Worm (Caenorhabditis elegans): Measurements from ENCODE around the gene D2096.7.

The D2096.7 gene

DNA sequence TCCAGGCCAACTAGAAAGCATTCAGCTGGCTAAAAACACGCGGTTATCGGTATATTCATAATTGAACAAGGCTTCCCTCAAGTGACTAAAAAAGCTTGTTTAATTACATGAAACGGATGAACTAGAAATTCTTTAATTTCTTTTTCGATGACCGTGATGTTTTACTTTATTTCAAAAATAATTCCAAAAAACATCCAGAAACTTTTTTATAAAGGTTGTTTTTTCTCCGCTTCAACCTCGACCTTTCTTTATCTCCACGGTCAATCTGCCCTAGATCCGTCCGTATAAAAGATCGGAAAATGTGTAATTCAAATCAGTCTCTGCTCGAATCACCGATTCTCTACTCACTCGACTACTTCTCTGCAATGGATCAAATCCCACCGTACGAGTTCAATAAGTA lies 31.9 kb downstream of the D2096.7 start, which contains the start of gene F17E9.5:
TSS of gene F17E9.5 (plus strand) at position 301 of the 400 bp plus-strand sequence.
- TF ChIP-seq ztf-16 (tag; optimal IDR thresholded peaks at IDR 0.05) (no peak), C38D4.7 (GFP tag; optimal IDR thresholded peaks at IDR 0.05) (no peak), ama-1 (optimal IDR thresholded peaks at IDR 0.05) (no peak), pha-2 (tag; optimal IDR thresholded peaks at IDR 0.05) (no peak), ceh-30 (tag; optimal IDR thresholded peaks at IDR 0.05) (no peak), unc-3 (GFP tag; conservative IDR thresholded peaks at IDR 0.05) (no peak), unc-3 (tag; optimal IDR thresholded peaks at IDR 0.05) (no peak), ets-4 (tag; optimal IDR thresholded peaks at IDR 0.05) (no peak), fkh-6 (tag; optimal IDR thresholded peaks at IDR 0.05) (no peak)

DNA sequence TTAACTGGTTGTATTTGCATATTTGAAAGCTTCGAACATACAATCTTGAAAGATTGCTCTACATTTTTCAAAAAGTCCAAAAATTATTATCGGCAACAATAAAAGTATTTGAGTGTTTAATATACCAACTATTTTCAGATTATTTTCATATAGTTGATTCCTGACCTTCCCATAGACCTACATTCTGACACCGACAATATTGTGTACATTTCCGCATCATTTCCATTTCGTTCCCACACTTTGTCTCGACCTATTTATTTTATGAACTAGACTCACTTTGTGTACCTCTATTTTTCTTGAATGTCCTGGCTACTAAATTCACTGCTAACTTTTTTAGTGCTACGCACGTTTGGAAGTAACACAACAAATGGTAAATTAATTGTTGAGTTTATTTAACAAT lies 35.0 kb downstream of the D2096.7 start, which contains the start of gene lgc-5:
TSS of gene lgc-5 (plus strand) at position 301 of the 400 bp plus-strand sequence.
- TF ChIP-seq ceh-48 (tag; optimal IDR thresholded peaks at IDR 0.05) (no peak), npax-4 (tag; optimal IDR thresholded peaks at IDR 0.05) (no peak), ceh-14 (tag; optimal IDR thresholded peaks at IDR 0.05) (no peak), elt-2 (tag; optimal IDR thresholded peaks at IDR 0.05) (no peak), nhr-11 (tag; optimal IDR thresholded peaks at IDR 0.05) (no peak), odd-2 (tag; optimal IDR thresholded peaks at IDR 0.05) (no peak), pax-1 (tag; optimal IDR thresholded peaks at IDR 0.05) (no peak), K02D7.2 (tag; optimal IDR thresholded peaks at IDR 0.05) (no peak), unc-86 (tag; optimal IDR thresholded peaks at IDR 0.05) (no peak), ceh-9 (tag; optimal IDR thresholded peaks at IDR 0.05) (no peak), sdc-2 (tag; optimal IDR thresholded peaks at IDR 0.05) (no peak), unc-42 (tag; optimal IDR thresholded peaks at IDR 0.05) (no peak), sox-4 (tag; optimal IDR thresholded peaks at IDR 0.05) (no peak), C38D4.7 (GFP tag; optimal IDR thresholded peaks at IDR 0.05) (no peak), che-1 (tag; optimal IDR thresholded peaks at IDR 0.05) (no peak)

DNA sequence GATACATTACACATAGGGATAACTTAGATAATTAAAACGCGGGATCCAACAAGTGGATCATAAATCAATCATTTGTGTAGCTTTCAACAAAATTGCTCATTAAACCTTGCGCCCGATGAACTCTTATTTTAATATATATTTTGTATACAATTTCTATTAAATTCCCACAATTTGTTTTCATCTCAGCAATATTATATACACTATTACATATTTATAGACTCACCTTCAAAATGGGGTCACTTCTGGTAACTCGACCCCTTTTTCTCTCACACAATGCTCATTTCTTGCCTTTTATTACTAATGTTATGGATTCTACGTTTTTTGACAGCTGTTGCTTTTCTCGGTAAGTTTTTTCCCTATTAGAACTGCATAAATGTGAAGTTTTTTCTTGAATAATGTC lies 37.8 kb downstream of the D2096.7 start, which contains the start of gene lgc-6:
TSS of gene lgc-6 (plus strand) at position 301 of the 400 bp plus-strand sequence.
- TF ChIP-seq ceh-2 (tag; optimal IDR thresholded peaks at IDR 0.05): no peak

DNA sequence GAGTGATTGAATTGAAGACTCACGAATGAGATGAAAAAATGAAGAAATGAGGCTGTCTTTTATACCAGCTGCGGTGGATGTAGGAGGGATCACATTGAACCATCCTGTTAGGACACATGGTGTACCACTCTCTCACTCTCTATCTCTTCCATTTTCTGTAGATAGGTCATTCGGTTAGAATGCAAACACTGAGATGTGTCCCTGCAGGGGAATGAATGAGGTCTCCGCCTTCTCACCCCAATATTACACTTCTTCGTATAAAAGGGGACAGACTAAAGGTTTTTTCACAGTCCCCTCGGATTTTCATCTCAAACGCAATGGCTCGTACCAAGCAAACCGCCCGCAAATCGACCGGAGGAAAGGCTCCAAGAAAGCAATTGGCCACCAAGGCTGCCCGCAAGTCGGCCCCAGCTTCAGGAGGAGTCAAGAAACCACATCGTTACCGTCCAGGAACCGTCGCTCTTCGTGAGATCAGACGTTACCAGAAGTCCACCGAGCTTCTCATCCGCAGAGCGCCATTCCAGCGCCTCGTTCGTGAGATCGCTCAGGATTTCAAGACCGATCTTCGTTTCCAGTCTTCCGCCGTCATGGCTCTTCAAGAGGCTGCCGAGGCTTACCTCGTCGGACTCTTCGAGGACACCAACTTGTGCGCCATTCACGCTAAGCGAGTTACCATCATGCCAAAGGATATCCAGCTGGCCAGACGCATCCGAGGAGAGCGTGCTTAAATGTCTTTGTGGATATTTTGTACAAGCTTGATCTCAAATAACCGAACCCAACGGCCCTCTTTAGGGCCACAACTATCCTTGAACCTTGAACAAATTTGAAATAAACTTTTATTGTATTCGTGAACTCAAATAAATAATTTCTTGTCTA lies 43.2 kb downstream of the D2096.7 start, which contains the start of gene his-32:
TSS of gene his-32 (plus strand) at position 318 of the 876 bp plus-strand sequence.
- TF ChIP-seq ceh-6 (GFP tag; optimal IDR thresholded peaks at IDR 0.05): no peak
- TF ChIP-seq che-1 (tag; optimal IDR thresholded peaks at IDR 0.05): no peak
- TF ChIP-seq eyg-1 (tag; optimal IDR thresholded peaks at IDR 0.05): no peak
- peak; percentile 5 for TF ChIP-seq pros-1 (tag; optimal IDR thresholded peaks at IDR 0.05)
- TF ChIP-seq ceh-34 (tag; optimal IDR thresholded peaks at IDR 0.05): peak; percentile 85
- TF ChIP-seq ceh-30 (tag; optimal IDR thresholded peaks at IDR 0.05): no peak
- TF ChIP-seq npax-4 (tag; optimal IDR thresholded peaks at IDR 0.05): no peak
- TF ChIP-seq ceh-24 (tag; optimal IDR thresholded peaks at IDR 0.05): no peak
- no peak for TF ChIP-seq T23F11.4 (GFP tag; optimal IDR thresholded peaks at IDR 0.05)
- TF ChIP-seq hlh-15 (tag; optimal IDR thresholded peaks at IDR 0.05): no peak
- no peak for TF ChIP-seq fkh-10 (GFP tag; optimal IDR thresholded peaks at IDR 0.05)
- peak; percentile 3 for TF ChIP-seq gmeb-2 (tag; optimal IDR thresholded peaks at IDR 0.05)
- no peak for TF ChIP-seq ceh-19 (GFP tag; optimal IDR thresholded peaks at IDR 0.05)
- TF ChIP-seq Y22D7AL.16 (tag; optimal IDR thresholded peaks at IDR 0.05): no peak
- no peak for TF ChIP-seq C38D4.7 (GFP tag; optimal IDR thresholded peaks at IDR 0.05)
- TF ChIP-seq madf-2 (tag; optimal IDR thresholded peaks at IDR 0.05): no peak
- TF ChIP-seq tbx-2 (tag; optimal IDR thresholded peaks at IDR 0.05): peak; percentile 81
- TF ChIP-seq ceh-14 (tag; optimal IDR thresholded peaks at IDR 0.05): no peak
- TF ChIP-seq sdc-2 (tag; optimal IDR thresholded peaks at IDR 0.05): peak; percentile 56
- TF ChIP-seq ttx-3 (tag; optimal IDR thresholded peaks at IDR 0.05): no peak
- no peak for TF ChIP-seq odd-2 (tag; optimal IDR thresholded peaks at IDR 0.05)
- no peak for TF ChIP-seq pqm-1 (tag; optimal IDR thresholded peaks at IDR 0.05)
- TF ChIP-seq zip-5 (tag; optimal IDR thresholded peaks at IDR 0.05): no peak
- no peak for TF ChIP-seq ceh-18 (tag; optimal IDR thresholded peaks at IDR 0.05)
- peak; percentile 79 for TF ChIP-seq tbx-7 (tag; optimal IDR thresholded peaks at IDR 0.05)
- no peak for TF ChIP-seq dmd-4 (tag; optimal IDR thresholded peaks at IDR 0.05; ENCODE audit: borderline replicate concordance)
- no peak for TF ChIP-seq pha-4 (tag; optimal IDR thresholded peaks at IDR 0.05)
- TF ChIP-seq K02D7.2 (tag; optimal IDR thresholded peaks at IDR 0.05): no peak
- peak; percentile 89 for TF ChIP-seq ama-1 (optimal IDR thresholded peaks at IDR 0.05)
- TF ChIP-seq C08G9.2 (tag; optimal IDR thresholded peaks at IDR 0.05): peak; percentile 24
- peak; percentile 86 for TF ChIP-seq ceh-31 (tag; optimal IDR thresholded peaks at IDR 0.05)
- TF ChIP-seq ceh-2 (tag; optimal IDR thresholded peaks at IDR 0.05): peak; percentile 52
